Fruit fly (Drosophila melanogaster) whole organism, embryonic: ENCODE data around the gene CG18788.

Experiments used
- Asciz ChIP-seq: fragments of 200-800 bp; sonication (Bioruptor generic); optimal IDR thresholded peaks from 2 replicates; lab custom pipeline; 2017; ENCODE audit warnings: missing biosample characterization, mild to moderate bottlenecking, missing genetic modification characterization, missing genetic modification reagents
- CG10267 ChIP-seq: fragments of 200-800 bp; sonication (Bioruptor generic); optimal IDR thresholded peaks from 2 replicates; lab custom pipeline; 2018; ENCODE audit warnings: missing biosample characterization, mild to moderate bottlenecking, missing genetic modification characterization, moderate library complexity
- CG10462 ChIP-seq: fragments of 200-800 bp; sonication (Bioruptor generic); optimal IDR thresholded peaks from 2 replicates; lab custom pipeline; 2016; ENCODE audit warnings: missing biosample characterization, missing genetic modification characterization
- CG11696 ChIP-seq: fragments of 200-800 bp; sonication (Bioruptor generic); IDR thresholded peaks from 2 replicates; pipeline ENCODE4 v1.3.6; 2022; ENCODE audit warnings: missing biosample characterization, missing genetic modification characterization
- CG1529 ChIP-seq: fragments of 200-800 bp; sonication (Bioruptor generic); optimal IDR thresholded peaks from 3 replicates; lab custom pipeline; 2018; ENCODE audit warnings: missing biosample characterization, missing genetic modification characterization
- CG17328 ChIP-seq: fragments of 200-800 bp; sonication (Bioruptor generic); IDR thresholded peaks from 2 replicates; pipeline ENCODE4 v1.3.6; 2022; ENCODE audit warnings: missing biosample characterization, missing genetic modification characterization
- CG17359 ChIP-seq: fragments of 200-800 bp; sonication (Bioruptor generic); optimal IDR thresholded peaks from 3 replicates; lab custom pipeline; 2018; ENCODE audit warnings: missing biosample characterization, mild to moderate bottlenecking, missing genetic modification characterization, moderate library complexity
- CG17829 ChIP-seq: fragments of 200-800 bp; optimal IDR thresholded peaks from 2 replicates; lab custom pipeline; 2019; ENCODE audit warnings: missing biosample characterization, mild to moderate bottlenecking, missing genetic modification characterization, moderate library complexity
- CG3065 ChIP-seq: fragments of 200-800 bp; sonication (Bioruptor generic); optimal IDR thresholded peaks from 2 replicates; lab custom pipeline; 2016; ENCODE audit warnings: missing biosample characterization, missing genetic modification characterization
- CG34376 ChIP-seq: fragments of 200-800 bp; sonication (Bioruptor generic); optimal IDR thresholded peaks from 2 replicates; lab custom pipeline; 2018; ENCODE audit warnings: missing biosample characterization, mild to moderate bottlenecking, missing genetic modification characterization
- CG3726 ChIP-seq: fragments of 200-800 bp; sonication (Bioruptor generic); IDR thresholded peaks from 3 replicates; pipeline ENCODE4, ENCODE4 v1.3.6; 2022; ENCODE audit warnings: missing biosample characterization, missing genetic modification characterization
- CG42726 ChIP-seq: fragments of 200-800 bp; sonication (Bioruptor generic); IDR thresholded peaks from 2 replicates; pipeline ENCODE4 v1.3.6; 2022; ENCODE audit warnings: missing biosample characterization, missing genetic modification characterization; ENCODE audit not compliant: partially characterized antibody
- CG4404 ChIP-seq: fragments of 200-800 bp; sonication (Bioruptor generic); IDR thresholded peaks from 2 replicates; pipeline ENCODE4 v1.3.6; 2022; ENCODE audit warnings: missing biosample characterization, missing genetic modification characterization
- CG6813 ChIP-seq: fragments of 200-800 bp; sonication (Bioruptor generic); optimal IDR thresholded peaks from 2 replicates; lab custom pipeline; 2017; ENCODE audit warnings: missing biosample characterization, missing genetic modification characterization, mild to moderate bottlenecking, moderate library complexity, missing genetic modification reagents
- CG8944 ChIP-seq: fragments of 200-800 bp; sonication (Bioruptor generic); optimal IDR thresholded peaks from 3 replicates; lab custom pipeline; 2016; ENCODE audit warnings: missing biosample characterization, missing genetic modification characterization
- CG9609 ChIP-seq: fragments of 200-800 bp; sonication (Bioruptor generic); optimal IDR thresholded peaks from 3 replicates; lab custom pipeline; 2016; ENCODE audit warnings: missing biosample characterization, missing genetic modification characterization
- CoRest ChIP-seq: fragments of 200-800 bp; sonication (Bioruptor generic); optimal IDR thresholded peaks from 3 replicates; lab custom pipeline; 2018; ENCODE audit warnings: missing biosample characterization, mild to moderate bottlenecking, missing genetic modification characterization, moderate library complexity
- Dek ChIP-seq: fragments of 200-800 bp; sonication (Bioruptor generic); optimal IDR thresholded peaks from 3 replicates; lab custom pipeline; 2019; ENCODE audit warnings: missing biosample characterization, mild to moderate bottlenecking, missing genetic modification characterization, moderate library complexity
- Dip2 ChIP-seq: fragments of 200-800 bp; sonication (Bioruptor generic); IDR thresholded peaks from 2 replicates; pipeline ENCODE4 v1.3.6; 2022; ENCODE audit warnings: missing biosample characterization, missing genetic modification characterization
- Dll ChIP-seq: fragments of 200-800 bp; sonication (Bioruptor generic); IDR thresholded peaks from 4 replicates; pipeline ENCODE4 v1.3.6; 2022; ENCODE audit warnings: missing biosample characterization, missing genetic modification characterization; ENCODE audit not compliant: partially characterized antibody
- Doc3 ChIP-seq: fragments of 200-800 bp; sonication (Bioruptor generic); IDR thresholded peaks from 3 replicates; pipeline ENCODE4 v1.3.6; 2022; ENCODE audit warnings: missing biosample characterization, missing genetic modification characterization; ENCODE audit not compliant: partially characterized antibody
- ERR ChIP-seq: fragments of 200-800 bp; sonication (Bioruptor generic); optimal IDR thresholded peaks from 2 replicates; lab custom pipeline; 2016; ENCODE audit warnings: missing biosample characterization, missing genetic modification characterization
- Eip74EF ChIP-seq, 2 experiments: fragments of 200-800 bp in 1 of 2; fragments of >200 bp in 1 of 2; sonication (Bioruptor generic) in 1 of 2; optimal IDR thresholded peaks; 2 replicates each; lab custom pipeline; 2017 to 2019; ENCODE audit warnings: missing biosample characterization in 2 of 2, missing genetic modification characterization in 2 of 2, mild to moderate bottlenecking in 1 of 2, moderate library complexity in 1 of 2
- HLH3B ChIP-seq: fragments of 200-800 bp; sonication (Bioruptor generic); IDR thresholded peaks from 2 replicates; pipeline ENCODE4 v1.3.6; 2022; ENCODE audit warnings: missing biosample characterization, missing genetic modification characterization
- HLH4C ChIP-seq: fragments of 200-800 bp; sonication (Bioruptor generic); IDR thresholded peaks from 3 replicates; pipeline ENCODE4 v1.3.6; 2022; ENCODE audit warnings: missing biosample characterization, missing genetic modification characterization; ENCODE audit not compliant: partially characterized antibody
- Hey ChIP-seq: fragments of 200-800 bp; sonication (Bioruptor generic); optimal IDR thresholded peaks from 3 replicates; lab custom pipeline; 2018; ENCODE audit warnings: missing biosample characterization, mild to moderate bottlenecking, missing genetic modification characterization
- Hr39 ChIP-seq: fragments of >200 bp; optimal IDR thresholded peaks from 2 replicates; lab custom pipeline; 2017
- Med ChIP-seq: fragments of 200-800 bp; sonication (Bioruptor generic); peaks from one replicate; lab custom pipeline; 2016; ENCODE audit warnings: missing biosample characterization, missing genetic modification characterization, mild to moderate bottlenecking, inconsistent platforms, moderate library complexity
- NfI ChIP-seq: fragments of 200-800 bp; sonication (Bioruptor generic); optimal IDR thresholded peaks from 3 replicates; lab custom pipeline; 2018; ENCODE audit warnings: missing biosample characterization, mild to moderate bottlenecking, missing genetic modification characterization, moderate library complexity
- Ptx1 ChIP-seq: fragments of 200-800 bp; sonication (Bioruptor generic); IDR thresholded peaks from 2 replicates; pipeline ENCODE4 v1.3.6; 2022; ENCODE audit warnings: missing biosample characterization, missing genetic modification characterization
- Scr ChIP-seq: fragments of 200-800 bp; sonication (Bioruptor generic); IDR thresholded peaks from 2 replicates; pipeline ENCODE4 v1.3.6; 2022; ENCODE audit warnings: missing biosample characterization, missing genetic modification characterization; ENCODE audit not compliant: partially characterized antibody
- Six4 ChIP-seq: fragments of 200-800 bp; sonication (Bioruptor generic); optimal IDR thresholded peaks from 2 replicates; lab custom pipeline; 2016; ENCODE audit warnings: missing biosample characterization, missing genetic modification characterization
- Ssrp ChIP-seq: fragments of 200-800 bp; sonication (Bioruptor generic); optimal IDR thresholded peaks from 2 replicates; lab custom pipeline; 2018; ENCODE audit warnings: missing biosample characterization, mild to moderate bottlenecking, missing genetic modification characterization, moderate library complexity
- az2 ChIP-seq: fragments of 200-800 bp; sonication (Bioruptor generic); optimal IDR thresholded peaks from 3 replicates; lab custom pipeline; 2016; ENCODE audit warnings: missing biosample characterization, missing genetic modification characterization
- gsb-n ChIP-seq: fragments of 200-800 bp; sonication (Bioruptor generic); optimal IDR thresholded peaks from 3 replicates; lab custom pipeline; 2018; ENCODE audit warnings: missing biosample characterization, mild to moderate bottlenecking, missing genetic modification characterization
- jing ChIP-seq: fragments of 200-800 bp; sonication (Bioruptor generic); optimal IDR thresholded peaks from 2 replicates; lab custom pipeline; 2018; ENCODE audit warnings: missing biosample characterization, mild to moderate bottlenecking, missing genetic modification characterization
- lov ChIP-seq, 2 experiments: fragments of 200-800 bp in 1 of 2; fragments of >200 bp in 1 of 2; sonication (Bioruptor generic) in 1 of 2; IDR thresholded peaks in 1 of 2; optimal IDR thresholded peaks in 1 of 2; 2 replicates in 1 of 2; 3 replicates in 1 of 2; pipeline versions ENCODE4 v1.3.6 to Lab custom; 2017 to 2022; ENCODE audit warnings: missing biosample characterization in 1 of 2, missing genetic modification characterization in 1 of 2
- pho ChIP-seq: fragments of 200-800 bp; sonication (Bioruptor generic); optimal IDR thresholded peaks from 2 replicates; lab custom pipeline; 2016; ENCODE audit warnings: missing biosample characterization, missing genetic modification characterization
- psq ChIP-seq: fragments of 200-800 bp; sonication (Bioruptor generic); optimal IDR thresholded peaks from 2 replicates; lab custom pipeline; 2017; ENCODE audit warnings: missing biosample characterization, missing genetic modification characterization
- pzg ChIP-seq: fragments of 200-800 bp; sonication (Bioruptor generic); optimal IDR thresholded peaks from 3 replicates; lab custom pipeline; 2018; ENCODE audit warnings: missing biosample characterization, mild to moderate bottlenecking, missing genetic modification characterization, moderate library complexity
- run ChIP-seq: fragments of 200-800 bp; sonication (Bioruptor generic); optimal IDR thresholded peaks from 3 replicates; lab custom pipeline; 2018; ENCODE audit warnings: missing biosample characterization, mild to moderate bottlenecking, missing genetic modification characterization
- sens ChIP-seq: fragments of 200-800 bp; sonication (Bioruptor generic); peaks from one replicate; lab custom pipeline; 2016; ENCODE audit warnings: missing biosample characterization, missing genetic modification characterization
- sens-2 ChIP-seq: fragments of 200-800 bp; sonication (Bioruptor generic); IDR thresholded peaks from 2 replicates; pipeline ENCODE4 v1.3.6; 2022; ENCODE audit warnings: missing biosample characterization, missing genetic modification characterization
- sim ChIP-seq: fragments of 200-800 bp; sonication (Bioruptor generic); IDR thresholded peaks from 2 replicates; pipeline ENCODE4 v1.3.6; 2022; ENCODE audit warnings: missing biosample characterization, missing genetic modification characterization
- slbo ChIP-seq: fragments of 200-800 bp; sonication (Bioruptor generic); IDR thresholded peaks from 2 replicates; pipeline ENCODE4 v1.3.6; 2022; ENCODE audit warnings: missing biosample characterization, missing genetic modification characterization
- sob ChIP-seq: fragments of 200-800 bp; sonication (Bioruptor generic); IDR thresholded peaks from 2 replicates; pipeline ENCODE4 v1.3.6; 2022; ENCODE audit warnings: missing biosample characterization, missing genetic modification characterization
- stwl ChIP-seq: fragments of 200-800 bp; sonication (Bioruptor generic); optimal IDR thresholded peaks from 3 replicates; lab custom pipeline; 2018; ENCODE audit warnings: missing biosample characterization, mild to moderate bottlenecking, missing genetic modification characterization, moderate library complexity
- tx ChIP-seq: fragments of 200-800 bp; sonication (Bioruptor generic); optimal IDR thresholded peaks from 2 replicates; lab custom pipeline; 2016; ENCODE audit warnings: missing biosample characterization, missing genetic modification characterization
- usp ChIP-seq: fragments of >200 bp; optimal IDR thresholded peaks from 2 replicates; lab custom pipeline; 2017; ENCODE audit warnings: missing biosample characterization, missing genetic modification characterization
- yki ChIP-seq: fragments of >200 bp; optimal IDR thresholded peaks from 3 replicates; lab custom pipeline; 2018

The CG18788 gene

DNA sequence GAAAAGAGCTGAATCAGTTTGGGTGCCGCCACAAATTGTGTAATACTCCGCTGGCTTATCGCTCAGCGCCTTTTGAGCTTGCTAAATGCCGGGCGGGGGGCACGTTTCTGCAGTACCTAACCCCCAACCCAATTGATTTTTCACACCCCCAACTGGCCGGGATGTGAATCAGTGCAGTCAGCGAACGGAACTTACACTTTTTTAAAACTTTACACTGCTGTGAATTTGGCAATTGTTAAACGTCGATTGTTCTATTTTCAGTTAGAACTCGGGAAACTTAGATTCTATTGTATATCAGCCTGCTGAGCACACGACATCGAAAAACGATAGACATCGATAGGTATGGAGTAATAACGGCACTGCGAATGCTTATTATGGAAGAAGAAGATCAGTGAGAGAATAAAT is 4.2 kb downstream of the CG18788 start, which contains the start of gene Tom70 (continued):
- no peak for TF ChIP-seq yki
- TF ChIP-seq Scr (GFP tag; lab: Robert Waterston, UW) = peak; percentile 58
- no peak for TF ChIP-seq tx
- TF ChIP-seq sens-2 = no peak
- no peak for TF ChIP-seq CG11696 (GFP tag; lab: Robert Waterston, UW)
- TF ChIP-seq, all 482 proteins: peak for 52

DNA sequence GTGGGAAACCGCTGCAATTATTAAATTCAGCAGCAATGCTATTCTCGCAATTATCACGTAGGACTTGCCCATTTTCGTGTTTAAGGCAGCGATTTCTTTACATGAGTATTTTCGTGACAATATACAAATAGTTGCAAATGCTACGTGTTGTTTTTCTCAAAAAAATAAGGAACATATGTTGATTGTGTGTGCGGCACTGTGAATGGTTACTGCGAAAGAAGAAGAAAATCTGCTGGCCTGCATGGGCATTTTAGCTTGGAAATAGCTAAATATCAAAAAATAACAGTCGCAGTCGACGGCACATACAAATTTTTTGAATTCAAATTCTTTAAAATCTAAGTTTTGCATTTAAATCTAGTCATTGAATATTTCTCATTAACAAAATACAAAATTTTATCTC is 6.5 kb downstream of the CG18788 start, which contains the start of gene CG6766:
CG6766 (minus strand) TSS at position 180 of the 400 bp plus-strand sequence.
- peak; percentile 4 for TF ChIP-seq CG17829 (tag; lab: Kevin White, UChicago)
- peak; percentile 48 for TF ChIP-seq Med (GFP tag; lab: Kevin White, UChicago)
- TF ChIP-seq CG4404 (GFP tag; lab: Robert Waterston, UW) = no peak
- TF ChIP-seq CG10267 (tag; lab: Kevin White, UChicago) = no peak
- no peak for TF ChIP-seq CG17359 (tag; lab: Kevin White, UChicago)
- no peak for TF ChIP-seq Hr39 (lab: Kevin White, UChicago)
- peak; percentile 73 for TF ChIP-seq stwl
- no peak for TF ChIP-seq ERR (GFP tag; lab: Kevin White, UChicago)
- TF ChIP-seq Doc3 (GFP tag; lab: Robert Waterston, UW) = no peak
- no peak for TF ChIP-seq sob (GFP tag; lab: Robert Waterston, UW)
- TF ChIP-seq NfI (GFP tag; lab: Kevin White, UChicago) = no peak
- no peak for TF ChIP-seq sim
- no peak for TF ChIP-seq CG6813 (GFP tag; lab: Kevin White, UChicago)
- TF ChIP-seq CG3726 (GFP tag; lab: Robert Waterston, UW) = no peak
- TF ChIP-seq CoRest = no peak
- no peak for TF ChIP-seq HLH4C (GFP tag; lab: Robert Waterston, UW)
- TF ChIP-seq az2 (GFP tag; lab: Kevin White, UChicago) = no peak
- no peak for TF ChIP-seq CG8944 (GFP tag; lab: Kevin White, UChicago)
- TF ChIP-seq Hey = no peak
- TF ChIP-seq gsb-n (tag; lab: Kevin White, UChicago) = no peak
- no peak for TF ChIP-seq CG3065
- TF ChIP-seq Eip74EF (GFP tag; optimal IDR thresholded peaks at IDR 0.05; lab: Kevin White, UChicago) = no peak
- no peak for TF ChIP-seq pho (GFP tag; lab: Kevin White, UChicago)
- no peak for TF ChIP-seq Dek (tag; lab: Kevin White, UChicago)
- TF ChIP-seq CG1529 (GFP tag; lab: Kevin White, UChicago) = no peak
- no peak for TF ChIP-seq HLH3B (GFP tag; lab: Robert Waterston, UW)
- no peak for TF ChIP-seq Asciz
- TF ChIP-seq Ptx1 (GFP tag; lab: Robert Waterston, UW) = no peak
- no peak; the same call in 1 of the 2 replicates for TF ChIP-seq slbo (GFP tag; lab: Robert Waterston, UW)
- TF ChIP-seq CG17328 (GFP tag; lab: Robert Waterston, UW) = no peak
- TF ChIP-seq CG34376 (GFP tag; lab: Kevin White, UChicago) = peak; percentile 9
- TF ChIP-seq Ssrp (tag; lab: Kevin White, UChicago) = no peak
- TF ChIP-seq Dip2 = no peak
- TF ChIP-seq lov (optimal IDR thresholded peaks at IDR 0.05; lab: Kevin White, UChicago) = no peak
- no peak for TF ChIP-seq lov (GFP tag; IDR thresholded peaks at IDR 0.05; lab: Robert Waterston, UW)
- peak; percentile 68 for TF ChIP-seq pzg (GFP tag; lab: Kevin White, UChicago)
- no peak for TF ChIP-seq CG42726 (GFP tag; lab: Robert Waterston, UW)
- no peak for TF ChIP-seq CG10462
- TF ChIP-seq usp = no peak
- TF ChIP-seq Dll (GFP tag; lab: Robert Waterston, UW) = peak; percentile 29; the same call in 1 of the 4 replicates
- TF ChIP-seq jing (GFP tag; lab: Kevin White, UChicago) = no peak
- no peak for TF ChIP-seq psq (GFP tag; lab: Kevin White, UChicago)
- TF ChIP-seq Six4 = no peak
- no peak for TF ChIP-seq run (tag; lab: Kevin White, UChicago)
- no peak for TF ChIP-seq CG9609
- peak; percentile 73 for TF ChIP-seq sens
